Worm (Caenorhabditis elegans) whole organism, late embryonic: ENCODE results near the gene B0302.4.

Source experiments
- C38D4.7 ChIP-seq: fragments of 200-800 bp; sonication (Bioruptor generic); optimal IDR thresholded peaks from 2 replicates; lab custom pipeline; 2018; ENCODE audit warnings: mild to moderate bottlenecking, missing genetic modification characterization, moderate library complexity, missing compliant biosample characterization
- F13H6.1 ChIP-seq: sonication (generic microtip); optimal IDR thresholded peaks from 2 replicates; lab custom pipeline; 2016; ENCODE audit warnings: missing genetic modification characterization, missing compliant biosample characterization
- Y22D7AL.16 ChIP-seq: sonication (generic microtip); optimal IDR thresholded peaks from 2 replicates; lab custom pipeline; 2016; ENCODE audit warnings: missing genetic modification characterization, missing compliant biosample characterization
- ceh-14 ChIP-seq: sonication (generic microtip); optimal IDR thresholded peaks from 2 replicates; lab custom pipeline; 2016; ENCODE audit warnings: missing genotype, missing genetic modification characterization, missing compliant biosample characterization
- ceh-18 ChIP-seq: sonication (generic microtip); optimal IDR thresholded peaks from 2 replicates; lab custom pipeline; 2016; ENCODE audit warnings: missing genetic modification characterization, missing compliant biosample characterization
- ceh-19 ChIP-seq: fragments of 200-800 bp; sonication (Bioruptor generic); optimal IDR thresholded peaks from 2 replicates; lab custom pipeline; 2018; ENCODE audit warnings: mild to moderate bottlenecking, missing genetic modification characterization, missing compliant biosample characterization
- ceh-2 ChIP-seq: sonication (generic microtip); optimal IDR thresholded peaks from 2 replicates; lab custom pipeline; 2016; ENCODE audit warnings: missing genotype, missing genetic modification characterization, missing compliant biosample characterization
- ceh-22 ChIP-seq: sonication (generic microtip); optimal IDR thresholded peaks from 2 replicates; lab custom pipeline; 2017; ENCODE audit warnings: missing biosample characterization, missing genetic modification characterization
- ceh-24 ChIP-seq: sonication (generic microtip); optimal IDR thresholded peaks from 2 replicates; lab custom pipeline; 2016; ENCODE audit warnings: mild to moderate bottlenecking, missing genetic modification characterization, missing compliant biosample characterization
- ceh-34 ChIP-seq: sonication (generic microtip); optimal IDR thresholded peaks from 2 replicates; lab custom pipeline; 2016; ENCODE audit warnings: mild to moderate bottlenecking, missing genetic modification characterization, missing compliant biosample characterization
- ceh-6 ChIP-seq: fragments of 200-800 bp; sonication (Bioruptor generic); optimal IDR thresholded peaks from 2 replicates; lab custom pipeline; 2018; ENCODE audit warnings: mild to moderate bottlenecking, missing genetic modification characterization, missing compliant biosample characterization
- ceh-9 ChIP-seq: sonication (generic microtip); optimal IDR thresholded peaks from 2 replicates; lab custom pipeline; 2016; ENCODE audit warnings: mild to moderate bottlenecking, missing genetic modification characterization, inconsistent platforms, missing compliant biosample characterization
- che-1 ChIP-seq: sonication (generic microtip); optimal IDR thresholded peaks from 2 replicates; lab custom pipeline; 2016; ENCODE audit warnings: mild to moderate bottlenecking, missing genetic modification characterization, missing compliant biosample characterization
- elt-2 ChIP-seq: sonication (generic microtip); optimal IDR thresholded peaks from 2 replicates; lab custom pipeline; 2016; ENCODE audit warnings: missing genetic modification reagents, missing genetic modification characterization, missing compliant biosample characterization
- ets-4 ChIP-seq: sonication (generic microtip); optimal IDR thresholded peaks from 2 replicates; lab custom pipeline; 2016; ENCODE audit warnings: missing genetic modification characterization, missing compliant biosample characterization
- fkh-6 ChIP-seq: sonication (generic microtip); optimal IDR thresholded peaks from 2 replicates; lab custom pipeline; 2016; ENCODE audit warnings: missing genetic modification characterization, missing compliant biosample characterization
- gmeb-2 ChIP-seq: sonication (generic microtip); optimal IDR thresholded peaks from 2 replicates; lab custom pipeline; 2016; ENCODE audit warnings: missing genetic modification characterization, inconsistent platforms, missing compliant biosample characterization
- hlh-13 ChIP-seq: fragments of 200-800 bp; sonication (Bioruptor generic); optimal IDR thresholded peaks from 2 replicates; lab custom pipeline; 2018; ENCODE audit warnings: mild to moderate bottlenecking, missing genetic modification characterization, missing compliant biosample characterization
- hlh-15 ChIP-seq: sonication (generic microtip); optimal IDR thresholded peaks from 2 replicates; lab custom pipeline; 2016; ENCODE audit warnings: missing genetic modification characterization, missing compliant biosample characterization
- hlh-30 ChIP-seq: sonication (generic microtip); optimal IDR thresholded peaks from 2 replicates; lab custom pipeline; 2017; ENCODE audit warnings: antibody characterized with exemption, missing genetic modification characterization, missing compliant biosample characterization; ENCODE audit not compliant: insufficient read depth
- hlh-8 ChIP-seq: sonication (generic microtip); optimal IDR thresholded peaks from 2 replicates; lab custom pipeline; 2016; ENCODE audit warnings: missing genotype, missing genetic modification characterization, missing compliant biosample characterization
- lin-11 ChIP-seq: fragments of 200-800 bp; sonication (Bioruptor generic); optimal IDR thresholded peaks from 2 replicates; lab custom pipeline; 2018; ENCODE audit warnings: mild to moderate bottlenecking, missing genetic modification characterization, missing compliant biosample characterization
- madf-2 ChIP-seq: sonication (generic microtip); optimal IDR thresholded peaks from 2 replicates; lab custom pipeline; 2017; ENCODE audit warnings: missing genetic modification characterization, missing compliant biosample characterization
- nhr-11 ChIP-seq: fragments of 150-350 bp; optimal IDR thresholded peaks from 2 replicates; lab custom pipeline; 2014; ENCODE audit warnings: missing biosample characterization, missing genetic modification characterization
- npax-4 ChIP-seq: sonication (generic microtip); optimal IDR thresholded peaks from 2 replicates; lab custom pipeline; 2016; ENCODE audit warnings: missing genetic modification characterization, missing compliant biosample characterization
- odd-2 ChIP-seq: sonication (generic microtip); optimal IDR thresholded peaks from 2 replicates; lab custom pipeline; 2017; ENCODE audit warnings: antibody characterized with exemption, mild to moderate bottlenecking, missing genetic modification characterization, missing compliant biosample characterization
- pat-9 ChIP-seq: fragments of 200-800 bp; sonication (Bioruptor generic); optimal IDR thresholded peaks from 2 replicates; lab custom pipeline; 2018; ENCODE audit warnings: mild to moderate bottlenecking, missing genetic modification characterization, moderate library complexity, missing compliant biosample characterization
- pax-1 ChIP-seq: fragments of 150-350 bp; optimal IDR thresholded peaks from 2 replicates; lab custom pipeline; 2014; ENCODE audit warnings: missing biosample characterization, missing genetic modification characterization
- pha-4 ChIP-seq: fragments of 150-350 bp; optimal IDR thresholded peaks from 2 replicates; lab custom pipeline; 2018; ENCODE audit warnings: missing biosample characterization, missing genetic modification reagents, missing genetic modification characterization
- rnt-1 ChIP-seq: sonication (generic microtip); optimal IDR thresholded peaks from 2 replicates; lab custom pipeline; 2016; ENCODE audit warnings: missing genetic modification characterization, missing compliant biosample characterization
- sdc-2 ChIP-seq: sonication (generic microtip); optimal IDR thresholded peaks from 2 replicates; lab custom pipeline; 2016; ENCODE audit warnings: missing genotype, missing genetic modification characterization, missing compliant biosample characterization
- sox-2 ChIP-seq: fragments of 200-800 bp; sonication (Bioruptor generic); IDR thresholded peaks from 2 replicates; pipeline ENCODE4 v1.3.6; 2022; ENCODE audit warnings: missing genetic modification reagents, missing genetic modification characterization, missing compliant biosample characterization
- sox-4 ChIP-seq: sonication (generic microtip); optimal IDR thresholded peaks from 2 replicates; lab custom pipeline; 2017; ENCODE audit warnings: mild to moderate bottlenecking, missing genetic modification characterization, inconsistent platforms, missing compliant biosample characterization
- syd-9 ChIP-seq: sonication (generic microtip); optimal IDR thresholded peaks from 2 replicates; lab custom pipeline; 2016; ENCODE audit warnings: mild to moderate bottlenecking, missing genetic modification characterization, moderate library complexity, missing compliant biosample characterization
- tbx-2 ChIP-seq: sonication (generic microtip); optimal IDR thresholded peaks from 2 replicates; lab custom pipeline; 2016; ENCODE audit warnings: missing genetic modification characterization, missing compliant biosample characterization
- ttx-3 ChIP-seq: sonication (generic microtip); optimal IDR thresholded peaks from 2 replicates; lab custom pipeline; 2016; ENCODE audit warnings: missing genetic modification reagents, missing genetic modification characterization, missing compliant biosample characterization
- unc-3 ChIP-seq, 2 experiments: fragments of 200-800 bp in 1 of 2; sonication (Bioruptor generic) in 1 of 2; sonication (generic microtip) in 1 of 2; conservative IDR thresholded peaks in 1 of 2; optimal IDR thresholded peaks in 1 of 2; 2 replicates each; pipeline versions ENCODE4 v1.3.6 to Lab custom; 2016 to 2022; ENCODE audit warnings: missing compliant biosample characterization in 2 of 2, missing genetic modification characterization in 2 of 2, missing genetic modification reagents in 1 of 2
- unc-42 ChIP-seq: sonication (generic microtip); optimal IDR thresholded peaks from 2 replicates; lab custom pipeline; 2016; ENCODE audit warnings: missing genotype, missing genetic modification characterization, missing compliant biosample characterization
- unc-55 ChIP-seq: sonication (generic microtip); optimal IDR thresholded peaks from 2 replicates; lab custom pipeline; 2017; ENCODE audit warnings: missing biosample characterization, missing genetic modification reagents, missing genetic modification characterization
- unc-86 ChIP-seq: sonication (generic microtip); optimal IDR thresholded peaks from 2 replicates; lab custom pipeline; 2016; ENCODE audit warnings: missing genetic modification characterization, missing compliant biosample characterization
- zip-5 ChIP-seq: sonication (generic microtip); optimal IDR thresholded peaks from 2 replicates; lab custom pipeline; 2016; ENCODE audit warnings: missing genetic modification characterization, missing compliant biosample characterization

The B0302.4 gene

ce11 chrX:17181220-17181619 lies 4.6 kb upstream of the B0302.4 start (continued):
- no peak for TF ChIP-seq unc-3 (GFP tag; conservative IDR thresholded peaks at IDR 0.05; lab: Robert Waterston, UW)
- TF ChIP-seq unc-3 (tag; optimal IDR thresholded peaks at IDR 0.05; lab: Kevin White, UChicago): no peak
- TF ChIP-seq madf-2 (tag; lab: Kevin White, UChicago): no peak
- TF ChIP-seq ets-4: no peak
- no peak for TF ChIP-seq npax-4
- no peak for TF ChIP-seq rnt-1 (tag; lab: Kevin White, UChicago)
- TF ChIP-seq odd-2 (tag; lab: Kevin White, UChicago): peak; percentile 10
- TF ChIP-seq ttx-3 (tag; lab: Kevin White, UChicago): peak; percentile 45
- no peak for TF ChIP-seq zip-5
- TF ChIP-seq hlh-15: no peak
- no peak for TF ChIP-seq sox-4
- TF ChIP-seq ceh-22 (tag; lab: Kevin White, UChicago): no peak
- TF ChIP-seq F13H6.1 (tag; lab: Kevin White, UChicago): no peak
- TF ChIP-seq hlh-8 (tag; lab: Kevin White, UChicago): no peak
- TF ChIP-seq syd-9 (tag; lab: Kevin White, UChicago): no peak
- peak; percentile 5 for TF ChIP-seq gmeb-2 (tag; lab: Kevin White, UChicago)
- no peak for TF ChIP-seq unc-86
- TF ChIP-seq unc-42 (tag; lab: Kevin White, UChicago): no peak
- TF ChIP-seq lin-11 (tag; lab: Kevin White, UChicago): no peak
- TF ChIP-seq nhr-11: no peak
- TF ChIP-seq pax-1 (tag; lab: Kevin White, UChicago): peak; percentile 22
- TF ChIP-seq sdc-2 (tag; lab: Kevin White, UChicago): peak; percentile 98
- TF ChIP-seq ceh-18 (tag; lab: Kevin White, UChicago): no peak
- TF ChIP-seq C38D4.7 (GFP tag; lab: Kevin White, UChicago): no peak

- TF ChIP-seq unc-55 (GFP tag; lab: Kevin White, UChicago) (no peak), hlh-13 (GFP tag; lab: Kevin White, UChicago) (no peak), ceh-14 (no peak), che-1 (tag; lab: Kevin White, UChicago) (no peak), rnt-1 (tag; lab: Kevin White, UChicago) (no peak), Y22D7AL.16 (no peak)
Measured at ce11 chrX:17180135-17180534, 3.6 kb upstream of the B0302.4 start.

- TF ChIP-seq tbx-2 (no peak), sox-4 (no peak), hlh-30 (tag; lab: Kevin White, UChicago) (no peak), ceh-2 (no peak), elt-2 (tag; lab: Kevin White, UChicago) (no peak), che-1 (tag; lab: Kevin White, UChicago) (no peak), ceh-19 (GFP tag; lab: Kevin White, UChicago) (no peak), ceh-24 (tag; lab: Kevin White, UChicago) (no peak), pat-9 (tag; lab: Kevin White, UChicago) (no peak), ceh-9 (tag; lab: Kevin White, UChicago) (no peak), pha-4 (no peak), fkh-6 (tag; lab: Kevin White, UChicago) (no peak), ets-4 (no peak), ceh-34 (tag; lab: Kevin White, UChicago) (no peak), ceh-6 (GFP tag; lab: Kevin White, UChicago) (no peak), zip-5 (no peak), madf-2 (tag; lab: Kevin White, UChicago) (no peak), odd-2 (tag; lab: Kevin White, UChicago) (no peak), hlh-8 (tag; lab: Kevin White, UChicago) (no peak), sox-2 (no peak)
Measured at ce11 chrX:17178239-17178638, 1.7 kb upstream of the B0302.4 start, which contains the start of gene B0302.2. TSS of gene B0302.2 (plus strand) at chrX:17178539.
